Worm (Caenorhabditis elegans) whole organism, L2 larva: ENCODE results near the gene pha-2.
A peak's percentile ranks its signal among the peaks of the same experiment; 100 is the strongest.

Experiments
- C34F6.9 ChIP-seq: fragments of 150-350 bp; optimal IDR thresholded peaks from 2 replicates; lab custom pipeline; 2014; ENCODE audit warnings: missing biosample characterization, missing genetic modification characterization
- F13H6.1 ChIP-seq: sonication (generic microtip); optimal IDR thresholded peaks from 2 replicates; lab custom pipeline; 2016; ENCODE audit warnings: missing genetic modification characterization, missing compliant biosample characterization
- R02D3.7 ChIP-seq: fragments of 150-350 bp; optimal IDR thresholded peaks from 2 replicates; lab custom pipeline; 2014; ENCODE audit warnings: missing biosample characterization, missing genetic modification characterization
- Y55F3AM.14 ChIP-seq: fragments of 200-800 bp; sonication (Bioruptor generic); optimal IDR thresholded peaks from 2 replicates; lab custom pipeline; 2018; ENCODE audit warnings: mild to moderate bottlenecking, missing genetic modification characterization, missing compliant biosample characterization
- ZK546.5 ChIP-seq: sonication (generic microtip); optimal IDR thresholded peaks from 2 replicates; lab custom pipeline; 2017; ENCODE audit warnings: missing biosample characterization, missing genetic modification characterization
- alr-1 ChIP-seq: fragments of 150-350 bp; optimal IDR thresholded peaks from 2 replicates; lab custom pipeline; 2014; ENCODE audit warnings: missing biosample characterization, missing genetic modification characterization
- aly-2 ChIP-seq: fragments of 150-350 bp; optimal IDR thresholded peaks from 2 replicates; lab custom pipeline; 2014; ENCODE audit warnings: missing biosample characterization, missing genetic modification characterization
- blmp-1 ChIP-seq: sonication (generic microtip); optimal IDR thresholded peaks from 2 replicates; lab custom pipeline; 2017; ENCODE audit warnings: missing genetic modification characterization, mild to moderate bottlenecking, missing compliant biosample characterization, antibody characterized with exemption, moderate library complexity; ENCODE audit not compliant: insufficient read depth
- ceh-16 ChIP-seq: fragments of 150-350 bp; optimal IDR thresholded peaks from 2 replicates; lab custom pipeline; 2014; ENCODE audit warnings: missing biosample characterization, missing genetic modification characterization
- ceh-82 ChIP-seq: fragments of 150-350 bp; optimal IDR thresholded peaks from 2 replicates; lab custom pipeline; 2014; ENCODE audit warnings: missing biosample characterization, missing genetic modification characterization
- crh-2 ChIP-seq: sonication (generic microtip); optimal IDR thresholded peaks from 2 replicates; lab custom pipeline; 2017; ENCODE audit warnings: missing biosample characterization, missing genetic modification characterization
- dmd-4 ChIP-seq: sonication (generic microtip); optimal IDR thresholded peaks from 2 replicates; lab custom pipeline; 2017; ENCODE audit warnings: missing biosample characterization, missing genetic modification characterization
- egl-27 ChIP-seq: sonication (generic microtip); optimal IDR thresholded peaks from 3 replicates; lab custom pipeline; 2017; ENCODE audit warnings: missing biosample characterization, missing genetic modification reagents, missing genetic modification characterization
- elt-1 ChIP-seq: fragments of 150-350 bp; optimal IDR thresholded peaks from 2 replicates; lab custom pipeline; 2014; ENCODE audit warnings: missing biosample characterization, missing genetic modification characterization
- fos-1 ChIP-seq: fragments of 150-350 bp; optimal IDR thresholded peaks from 2 replicates; lab custom pipeline; 2014; ENCODE audit warnings: missing biosample characterization, missing genetic modification characterization
- gmeb-1 ChIP-seq: fragments of 150-350 bp; optimal IDR thresholded peaks from 2 replicates; lab custom pipeline; 2014; ENCODE audit warnings: missing biosample characterization, missing genetic modification characterization
- lin-11 ChIP-seq: fragments of 150-350 bp; sonication (generic microtip); optimal IDR thresholded peaks from 2 replicates; lab custom pipeline; 2014; ENCODE audit warnings: missing biosample characterization, missing genetic modification characterization, inconsistent platforms, mixed read lengths
- lin-13 ChIP-seq: fragments of 150-350 bp; optimal IDR thresholded peaks from 2 replicates; lab custom pipeline; 2014; ENCODE audit warnings: missing biosample characterization, missing genetic modification reagents, missing genetic modification characterization
- lsy-2 ChIP-seq, 2 experiments: fragments of 150-350 bp in 1 of 2; sonication (generic microtip) in 1 of 2; optimal IDR thresholded peaks; 2 replicates each; lab custom pipeline; 2014 to 2017; ENCODE audit warnings: missing biosample characterization in 2 of 2, missing genetic modification characterization in 2 of 2
- mab-5 ChIP-seq: fragments of 150-350 bp; optimal IDR thresholded peaks from 2 replicates; lab custom pipeline; 2014; ENCODE audit warnings: missing biosample characterization, missing genetic modification characterization
- mbf-1 ChIP-seq: sonication (generic microtip); optimal IDR thresholded peaks from 2 replicates; lab custom pipeline; 2017; ENCODE audit warnings: missing biosample characterization, missing genetic modification characterization
- nhr-10 ChIP-seq: sonication (generic microtip); optimal IDR thresholded peaks from 2 replicates; lab custom pipeline; 2017; ENCODE audit warnings: missing biosample characterization, missing genetic modification characterization
- nhr-21 ChIP-seq: fragments of 150-350 bp; optimal IDR thresholded peaks from 2 replicates; lab custom pipeline; 2014; ENCODE audit warnings: missing biosample characterization, missing genetic modification characterization
- nhr-23 ChIP-seq: fragments of 150-350 bp; optimal IDR thresholded peaks from 2 replicates; lab custom pipeline; 2014; ENCODE audit warnings: missing biosample characterization, missing genetic modification reagents, missing genetic modification characterization
- nhr-237 ChIP-seq: fragments of 150-350 bp; optimal IDR thresholded peaks from 2 replicates; lab custom pipeline; 2014; ENCODE audit warnings: missing biosample characterization, missing genetic modification characterization
- nhr-6 ChIP-seq: fragments of 150-350 bp; optimal IDR thresholded peaks from 2 replicates; lab custom pipeline; 2014; ENCODE audit warnings: missing biosample characterization, missing genetic modification characterization
- nhr-77 ChIP-seq: fragments of 150-350 bp; optimal IDR thresholded peaks from 2 replicates; lab custom pipeline; 2014; ENCODE audit warnings: missing biosample characterization, missing genetic modification characterization
- sem-4 ChIP-seq: fragments of 150-350 bp; optimal IDR thresholded peaks from 2 replicates; lab custom pipeline; 2014; ENCODE audit warnings: missing biosample characterization, missing genetic modification reagents, missing genetic modification characterization
- skn-1 ChIP-seq: sonication (generic microtip); optimal IDR thresholded peaks from 2 replicates; lab custom pipeline; 2017; ENCODE audit warnings: missing biosample characterization, missing genetic modification characterization
- sma-3 ChIP-seq: sonication (generic microtip); optimal IDR thresholded peaks from 2 replicates; lab custom pipeline; 2016; ENCODE audit warnings: missing genetic modification reagents, missing genetic modification characterization, missing compliant biosample characterization
- sma-9 ChIP-seq, 2 experiments: fragments of 150-350 bp in 1 of 2; sonication (generic microtip) in 1 of 2; optimal IDR thresholded peaks; 2 replicates each; lab custom pipeline; 2014 to 2016; ENCODE audit warnings: missing genetic modification characterization in 2 of 2, mild to moderate bottlenecking in 1 of 2, missing biosample characterization in 1 of 2, missing compliant biosample characterization in 1 of 2, missing genetic modification reagents in 1 of 2, moderate library complexity in 1 of 2
- snpc-4 ChIP-seq: fragments of 150-350 bp; optimal IDR thresholded peaks from 2 replicates; lab custom pipeline; 2014; ENCODE audit warnings: missing biosample characterization, missing genetic modification characterization
- unc-39 ChIP-seq: fragments of 150-350 bp; optimal IDR thresholded peaks from 2 replicates; lab custom pipeline; 2014; ENCODE audit warnings: missing biosample characterization, missing genetic modification characterization
- unc-55 ChIP-seq: fragments of 150-350 bp; sonication (generic microtip); optimal IDR thresholded peaks from 3 replicates; lab custom pipeline; 2014; ENCODE audit warnings: missing biosample characterization, missing genetic modification reagents, missing genetic modification characterization
- unc-62 ChIP-seq: fragments of 150-350 bp; optimal IDR thresholded peaks from 2 replicates; lab custom pipeline; 2014; ENCODE audit warnings: missing biosample characterization, missing genetic modification reagents, missing genetic modification characterization
- zag-1 ChIP-seq: fragments of 150-350 bp; optimal IDR thresholded peaks from 2 replicates; lab custom pipeline; 2014; ENCODE audit warnings: missing biosample characterization, missing genetic modification characterization
- ztf-11 ChIP-seq: sonication (generic microtip); optimal IDR thresholded peaks from 2 replicates; lab custom pipeline; 2017; ENCODE audit warnings: missing biosample characterization, missing genetic modification characterization

The pha-2 gene

ce11 chrX:645589-645988 is 8.8 kb upstream of the pha-2 start:
- TF ChIP-seq snpc-4 (no peak), lsy-2 (tag; optimal IDR thresholded peaks at IDR 0.05; lab: Kevin White, UChicago) (no peak), nhr-21 (no peak), fos-1 (tag; lab: Kevin White, UChicago) (peak; percentile 75), mbf-1 (tag; lab: Kevin White, UChicago) (no peak), blmp-1 (tag; lab: Kevin White, UChicago) (no peak), gmeb-1 (tag; lab: Kevin White, UChicago) (peak; percentile 36), unc-55 (GFP tag; lab: Kevin White, UChicago) (no peak), unc-39 (tag; lab: Kevin White, UChicago) (no peak), ZK546.5 (tag; lab: Kevin White, UChicago) (no peak), F13H6.1 (peak; percentile 2), ztf-11 (tag; lab: Kevin White, UChicago) (no peak), unc-62 (GFP tag; lab: Kevin White, UChicago) (no peak), zag-1 (no peak), nhr-23 (tag; lab: Kevin White, UChicago) (no peak), lin-13 (GFP tag; lab: Kevin White, UChicago) (no peak)

- TF ChIP-seq sem-4 (tag; lab: Kevin White, UChicago) (no peak), skn-1 (no peak), ceh-82 (tag; lab: Kevin White, UChicago) (no peak), ztf-11 (tag; lab: Kevin White, UChicago) (no peak), nhr-6 (tag; lab: Kevin White, UChicago) (no peak), gmeb-1 (tag; lab: Kevin White, UChicago) (no peak), elt-1 (tag; lab: Kevin White, UChicago) (no peak), nhr-10 (tag; lab: Kevin White, UChicago) (no peak), mbf-1 (tag; lab: Kevin White, UChicago) (no peak), R02D3.7 (no peak), egl-27 (tag; lab: Kevin White, UChicago) (no peak), unc-55 (GFP tag; lab: Kevin White, UChicago) (no peak), sma-3 (GFP tag; lab: Kevin White, UChicago) (no peak), crh-2 (tag; lab: Kevin White, UChicago) (no peak), C34F6.9 (tag; lab: Kevin White, UChicago) (no peak), nhr-23 (tag; lab: Kevin White, UChicago) (no peak), blmp-1 (tag; lab: Kevin White, UChicago) (no peak), sma-9 (GFP tag; optimal IDR thresholded peaks at IDR 0.05; lab: Kevin White, UChicago) (no peak), sma-9 (tag; optimal IDR thresholded peaks at IDR 0.05; lab: Kevin White, UChicago) (no peak)
- TF ChIP-seq, all 48 proteins: peak for 0
These were observed 6.0 kb upstream of the pha-2 start for ce11 chrX:642817-643216.

- TF ChIP-seq lin-11 (tag; lab: Kevin White, UChicago) (no peak), sem-4 (tag; lab: Kevin White, UChicago) (no peak), R02D3.7 (no peak), skn-1 (no peak), elt-1 (tag; lab: Kevin White, UChicago) (no peak), nhr-77 (tag; lab: Kevin White, UChicago) (no peak), ceh-16 (tag; lab: Kevin White, UChicago) (no peak), nhr-237 (tag; lab: Kevin White, UChicago) (no peak), nhr-6 (tag; lab: Kevin White, UChicago) (no peak), gmeb-1 (tag; lab: Kevin White, UChicago) (no peak), unc-55 (GFP tag; lab: Kevin White, UChicago) (no peak), F13H6.1 (no peak), mab-5 (tag; lab: Kevin White, UChicago) (no peak), alr-1 (no peak), crh-2 (tag; lab: Kevin White, UChicago) (no peak), Y55F3AM.14 (GFP tag; lab: Kevin White, UChicago) (no peak), aly-2 (tag; lab: Kevin White, UChicago) (no peak), unc-62 (GFP tag; lab: Kevin White, UChicago) (no peak), dmd-4 (tag; lab: Kevin White, UChicago) (no peak)
These were observed 4.6 kb upstream of the pha-2 start, which contains the start of gene M6.11 for ce11 chrX:641440-641839. Gene M6.11 (minus strand): TSS chrX:641540.
